Worm (Caenorhabditis elegans): ENCODE measurements around the gene T28D6.5.

The T28D6.5 gene

DNA sequence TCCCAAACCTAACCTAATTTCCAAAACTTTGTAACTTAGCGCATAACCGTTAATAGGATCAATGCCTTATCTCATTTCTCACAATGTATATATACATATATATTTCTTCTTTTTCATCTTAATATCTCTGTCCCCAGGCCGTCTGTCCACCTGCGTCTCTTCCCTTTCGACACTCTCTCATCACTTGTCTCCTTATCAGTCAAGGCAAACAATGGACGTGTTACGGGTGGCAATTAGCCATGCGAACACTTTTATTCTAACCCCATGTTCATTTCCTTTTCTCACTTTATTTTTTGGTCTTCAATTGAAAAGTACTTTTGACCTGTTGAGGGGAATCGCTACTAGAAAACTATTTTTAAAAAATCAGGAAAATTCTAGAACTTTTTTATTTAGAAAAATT lies 23.9 kb downstream of the T28D6.5 start:
- TF ChIP-seq tra-4 (tag; optimal IDR thresholded peaks at IDR 0.05) (no peak), F13C5.2 (tag; optimal IDR thresholded peaks at IDR 0.05) (no peak), B0310.2 (tag; optimal IDR thresholded peaks at IDR 0.05) (no peak), pes-1 (GFP tag; IDR thresholded peaks at IDR 0.05) (no peak), ets-7 (tag; optimal IDR thresholded peaks at IDR 0.05) (no peak), flt-1 (GFP tag; IDR thresholded peaks at IDR 0.05) (no peak), hmbx-1 (tag; optimal IDR thresholded peaks at IDR 0.05) (no peak), ceh-36 (tag; optimal IDR thresholded peaks at IDR 0.05) (no peak), hnd-1 (tag; optimal IDR thresholded peaks at IDR 0.05) (no peak), scrt-1 (GFP tag; IDR thresholded peaks at IDR 0.05) (no peak), hmg-4 (GFP tag; optimal IDR thresholded peaks at IDR 0.05) (no peak)

DNA sequence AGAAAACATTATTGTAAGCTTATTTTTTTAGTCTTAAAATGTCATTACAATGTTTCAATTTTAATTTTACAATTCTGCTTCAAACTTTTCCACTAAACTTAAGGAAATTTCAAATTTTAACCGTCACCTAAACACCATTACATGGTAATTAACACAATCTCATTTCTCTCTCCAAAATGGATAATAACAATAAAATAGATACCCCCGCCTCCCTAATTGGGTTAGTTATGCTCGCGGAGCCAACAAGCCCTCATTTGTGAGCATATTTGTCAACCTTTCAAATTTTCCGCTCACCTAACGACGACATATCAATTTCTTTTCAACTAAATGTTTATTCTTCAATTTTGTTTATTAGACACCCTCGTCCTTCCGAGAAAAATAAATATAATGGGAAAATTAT lies 24.8 kb downstream of the T28D6.5 start:
- TF ChIP-seq ama-1 (optimal IDR thresholded peaks at IDR 0.05) (no peak), ceh-36 (tag; optimal IDR thresholded peaks at IDR 0.05) (no peak), F13C5.2 (tag; optimal IDR thresholded peaks at IDR 0.05) (no peak)

DNA sequence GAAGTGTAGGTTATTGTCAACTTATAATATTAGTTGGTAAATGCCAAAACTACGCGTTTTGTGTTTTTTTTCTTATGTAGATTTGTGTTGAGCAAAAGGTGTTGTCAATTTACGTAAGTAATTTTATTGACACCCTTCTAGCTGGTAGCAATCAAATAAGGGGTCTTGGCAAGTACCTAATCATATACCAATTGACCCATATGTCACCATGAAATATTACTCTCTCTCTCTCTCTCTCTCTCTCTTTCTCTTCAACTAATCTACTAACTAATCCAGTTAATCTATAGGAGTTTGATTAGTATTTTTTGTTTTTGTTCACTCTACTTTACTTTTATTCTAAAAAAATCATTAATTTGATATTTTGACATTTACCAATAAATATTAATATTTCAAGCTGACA lies 25.9 kb downstream of the T28D6.5 start:
- TF ChIP-seq hmbx-1 (tag; optimal IDR thresholded peaks at IDR 0.05): no peak

DNA sequence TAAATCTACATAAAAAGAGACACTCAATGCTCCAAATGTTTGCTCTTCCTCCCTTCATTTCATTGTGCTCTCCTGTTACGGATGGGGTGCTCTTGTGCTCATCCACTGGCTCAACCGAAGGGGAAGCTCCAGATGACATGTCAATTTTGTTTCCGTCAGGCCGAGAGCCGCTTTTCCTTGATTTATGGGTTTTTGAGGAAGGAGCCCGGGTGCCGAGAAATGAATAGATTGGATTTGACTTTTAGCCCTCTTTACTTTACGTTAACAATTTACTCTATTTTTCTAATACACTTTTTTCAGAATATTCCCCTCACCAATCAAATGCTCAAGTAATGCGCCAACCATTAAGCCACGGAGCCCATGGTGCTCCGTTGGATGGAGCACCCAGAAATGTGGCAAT lies 26.7 kb downstream of the T28D6.5 start, which contains the start of gene T28D6.4:
TSS of gene T28D6.4 (plus strand) at position 301 of the 400 bp plus-strand sequence.
- TF ChIP-seq F13C5.2 (tag; optimal IDR thresholded peaks at IDR 0.05) (no peak), ceh-36 (tag; optimal IDR thresholded peaks at IDR 0.05) (no peak), ets-7 (tag; optimal IDR thresholded peaks at IDR 0.05) (no peak), ceh-13 (GFP tag; optimal IDR thresholded peaks at IDR 0.05) (no peak)

DNA sequence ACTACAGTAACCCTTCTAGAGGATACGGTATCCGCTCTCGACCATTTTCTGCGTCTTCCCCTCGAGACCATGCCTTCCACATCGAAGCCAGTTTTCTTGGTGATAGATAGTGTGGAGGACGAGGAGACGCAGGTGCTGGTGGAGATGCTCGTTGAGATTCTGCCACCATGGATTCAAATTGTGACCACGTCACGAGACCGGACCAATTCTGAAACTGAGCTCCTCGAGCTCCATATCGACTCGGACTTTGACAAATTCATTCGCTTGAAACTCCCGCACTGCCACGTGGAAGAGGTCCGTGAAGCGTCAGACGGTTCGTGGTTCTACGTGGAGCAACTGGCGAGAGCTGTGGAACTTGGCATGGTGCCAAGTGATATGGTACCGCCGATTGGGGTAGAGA lies 27.9 kb downstream of the T28D6.5 start:
- TF ChIP-seq aly-1 (tag; optimal IDR thresholded peaks at IDR 0.05): no peak
- no peak for TF ChIP-seq hmbx-1 (tag; optimal IDR thresholded peaks at IDR 0.05)
- no peak for TF ChIP-seq ets-7 (tag; optimal IDR thresholded peaks at IDR 0.05)

DNA sequence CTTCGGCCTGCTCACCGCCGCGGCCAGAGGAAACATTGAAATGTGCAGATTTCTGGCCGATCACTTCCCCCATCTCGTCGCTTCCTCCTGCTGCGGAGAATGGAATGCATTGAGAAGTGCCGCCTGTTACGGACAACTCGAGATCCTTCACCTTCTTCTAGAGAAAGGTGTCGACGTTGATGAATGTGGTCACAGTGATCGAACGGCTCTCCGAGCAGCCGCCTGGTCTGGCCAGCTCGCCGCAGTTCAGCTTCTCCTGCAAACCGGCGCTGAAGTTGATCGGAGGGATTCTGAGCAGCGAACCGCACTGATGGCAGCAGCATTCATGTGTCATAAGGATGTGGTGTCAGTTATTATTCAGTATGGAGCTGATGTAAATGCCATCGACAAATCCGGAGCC lies 29.4 kb downstream of the T28D6.5 start:
- TF ChIP-seq hmg-4 (GFP tag; optimal IDR thresholded peaks at IDR 0.05) (peak; percentile 15), sea-1 (GFP tag; conservative IDR thresholded peaks at IDR 0.05) (no peak), ceh-13 (GFP tag; optimal IDR thresholded peaks at IDR 0.05) (no peak)

DNA sequence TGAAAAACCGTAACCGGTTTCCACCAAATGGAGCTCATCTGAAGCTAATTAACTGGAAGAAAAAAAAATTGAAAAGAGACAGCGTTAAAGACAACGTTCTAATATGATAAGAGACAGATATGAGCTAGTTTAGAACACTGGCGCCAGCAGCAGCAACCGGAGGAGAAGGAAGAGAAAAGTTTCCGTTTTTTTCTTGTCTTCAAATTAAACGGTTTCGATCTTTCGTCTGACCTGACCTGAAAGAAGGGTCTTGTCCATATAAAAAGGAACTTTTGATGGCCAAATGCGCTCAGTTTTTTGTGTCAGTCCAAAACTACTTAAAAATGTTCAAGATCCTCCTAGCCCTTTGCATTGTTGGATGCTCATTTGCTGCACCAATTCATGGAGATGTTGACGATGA lies 33.0 kb downstream of the T28D6.5 start, which contains the start of gene T28D6.3:
TSS of gene T28D6.3 (plus strand) at position 301 of the 400 bp plus-strand sequence.
- TF ChIP-seq B0310.2 (tag; optimal IDR thresholded peaks at IDR 0.05): no peak
- no peak for TF ChIP-seq ceh-36 (tag; optimal IDR thresholded peaks at IDR 0.05)
- TF ChIP-seq ama-1 (optimal IDR thresholded peaks at IDR 0.05): no peak
- TF ChIP-seq tra-4 (tag; optimal IDR thresholded peaks at IDR 0.05): no peak
- no peak for TF ChIP-seq hmbx-1 (tag; optimal IDR thresholded peaks at IDR 0.05)
- no peak for TF ChIP-seq aly-1 (tag; optimal IDR thresholded peaks at IDR 0.05)
- no peak for TF ChIP-seq ets-7 (tag; optimal IDR thresholded peaks at IDR 0.05)
- no peak for TF ChIP-seq hnd-1 (tag; optimal IDR thresholded peaks at IDR 0.05)
- TF ChIP-seq tbx-11 (GFP tag; IDR thresholded peaks at IDR 0.05): no peak
- no peak for TF ChIP-seq hmg-4 (GFP tag; optimal IDR thresholded peaks at IDR 0.05)
- TF ChIP-seq ceh-13 (GFP tag; optimal IDR thresholded peaks at IDR 0.05): no peak
- no peak for TF ChIP-seq F13C5.2 (tag; optimal IDR thresholded peaks at IDR 0.05)
- no peak for TF ChIP-seq pes-1 (GFP tag; IDR thresholded peaks at IDR 0.05)

DNA sequence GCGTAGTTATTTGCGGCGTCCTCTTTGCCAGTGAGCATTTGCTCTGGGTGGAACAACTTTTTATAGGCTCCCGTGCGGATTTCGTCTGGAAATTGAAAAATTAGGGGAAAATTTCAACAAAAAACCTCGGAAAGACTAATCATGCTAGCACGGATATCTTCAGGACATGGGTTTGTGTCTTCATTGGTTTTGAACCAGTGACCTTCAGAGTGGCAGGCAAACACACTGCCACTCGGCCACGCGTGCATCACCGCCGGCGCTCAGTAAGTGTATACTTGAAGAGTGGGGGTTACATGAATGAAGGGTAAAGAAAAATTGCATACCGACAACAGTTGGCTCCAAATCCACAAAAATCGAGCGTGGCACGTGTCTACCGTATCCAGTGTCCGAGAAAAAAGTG lies 37.8 kb downstream of the T28D6.5 start:
- TF ChIP-seq aly-1 (tag; optimal IDR thresholded peaks at IDR 0.05) (peak; percentile 93), ceh-36 (tag; optimal IDR thresholded peaks at IDR 0.05) (peak; percentile 92), ets-7 (tag; optimal IDR thresholded peaks at IDR 0.05) (peak; percentile 82), B0310.2 (tag; optimal IDR thresholded peaks at IDR 0.05) (peak; percentile 88), hmg-4 (GFP tag; optimal IDR thresholded peaks at IDR 0.05) (peak; percentile 96), hmbx-1 (tag; optimal IDR thresholded peaks at IDR 0.05) (peak; percentile 81), tra-4 (tag; optimal IDR thresholded peaks at IDR 0.05) (peak; percentile 84), tbx-11 (GFP tag; IDR thresholded peaks at IDR 0.05) (peak; percentile 93), sea-1 (GFP tag; conservative IDR thresholded peaks at IDR 0.05) (peak; percentile 94), scrt-1 (GFP tag; IDR thresholded peaks at IDR 0.05) (peak; percentile 96), ceh-13 (GFP tag; optimal IDR thresholded peaks at IDR 0.05) (peak; percentile 80), pes-1 (GFP tag; IDR thresholded peaks at IDR 0.05) (peak; percentile 95), hnd-1 (tag; optimal IDR thresholded peaks at IDR 0.05) (peak; percentile 84), flt-1 (GFP tag; IDR thresholded peaks at IDR 0.05) (peak; percentile 93), ama-1 (optimal IDR thresholded peaks at IDR 0.05) (no peak), F13C5.2 (tag; optimal IDR thresholded peaks at IDR 0.05) (peak; percentile 92), tbx-37 (GFP tag; conservative IDR thresholded peaks at IDR 0.05) (peak; percentile 91)

DNA sequence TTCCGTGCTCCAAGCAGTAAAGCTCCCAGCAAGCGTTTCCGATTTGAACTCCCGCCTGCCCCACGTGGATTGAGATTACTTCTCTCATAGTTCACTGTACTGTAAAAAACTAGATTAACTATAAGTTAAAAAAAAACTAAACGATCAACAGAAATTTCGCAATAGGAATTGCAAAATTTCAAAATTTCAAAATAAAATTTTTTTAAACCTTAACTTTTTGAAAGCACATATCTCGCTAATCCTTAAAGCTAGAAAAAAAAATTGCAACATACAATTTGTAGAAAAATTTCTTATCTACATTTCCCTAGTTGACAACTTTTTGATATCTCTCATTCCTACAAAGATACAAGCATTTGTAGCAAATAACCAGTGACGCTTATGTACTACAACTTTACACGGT lies 38.2 kb downstream of the T28D6.5 start, which contains the start of gene tba-7:
TSS of gene tba-7 (minus strand) at position 101 of the 400 bp plus-strand sequence.
- TF ChIP-seq ama-1 (optimal IDR thresholded peaks at IDR 0.05) (no peak), aly-1 (tag; optimal IDR thresholded peaks at IDR 0.05) (no peak), hnd-1 (tag; optimal IDR thresholded peaks at IDR 0.05) (no peak), ceh-13 (GFP tag; optimal IDR thresholded peaks at IDR 0.05) (no peak), scrt-1 (GFP tag; IDR thresholded peaks at IDR 0.05) (no peak), ets-7 (tag; optimal IDR thresholded peaks at IDR 0.05) (no peak)
